Worm (Caenorhabditis elegans) whole organism, young adult: ENCODE results near the gene Y57E12AR.1.

ENCODE experiments used
- C06A6.2 ChIP-seq: fragments of 200-800 bp; sonication (Bioruptor generic); conservative IDR thresholded peaks from 2 replicates; pipeline ENCODE4 v1.3.6; 2022; ENCODE audit warnings: missing genetic modification characterization, missing compliant biosample characterization
- F10E7.11 ChIP-seq: sonication (generic microtip); optimal IDR thresholded peaks from 2 replicates; lab custom pipeline; 2017; ENCODE audit warnings: mild to moderate bottlenecking, missing genetic modification characterization, moderate library complexity, missing compliant biosample characterization
- F33H1.4 ChIP-seq: fragments of 200-800 bp; sonication (Bioruptor generic); IDR thresholded peaks from 2 replicates; pipeline ENCODE4 v1.3.6; 2022; ENCODE audit warnings: missing genetic modification reagents, missing genetic modification characterization, missing compliant biosample characterization
- T07F8.4 ChIP-seq: sonication (generic microtip); optimal IDR thresholded peaks from 2 replicates; lab custom pipeline; 2016; ENCODE audit warnings: mild to moderate bottlenecking, missing genetic modification characterization, moderate library complexity, missing compliant biosample characterization
- T26A5.8 ChIP-seq: sonication (generic microtip); optimal IDR thresholded peaks from 2 replicates; lab custom pipeline; 2016; ENCODE audit warnings: missing genetic modification characterization, missing compliant biosample characterization
- Y79H2A.3 ChIP-seq: fragments of 200-800 bp; sonication (Bioruptor generic); conservative IDR thresholded peaks from 2 replicates; pipeline ENCODE4 v1.3.6; 2022; ENCODE audit warnings: missing genetic modification reagents, missing genetic modification characterization, missing compliant biosample characterization
- ama-1 ChIP-seq, 3 experiments: fragments of 150-350 bp in 1 of 3; sonication (generic microtip) in 2 of 3; optimal IDR thresholded peaks; 2 replicates each; lab custom pipeline; 2014 to 2018; ENCODE audit warnings: missing biosample characterization in 2 of 3, missing genetic modification characterization in 2 of 3, missing genetic modification reagents in 2 of 3
- aptf-2 ChIP-seq: fragments of 200-800 bp; sonication (Bioruptor generic); conservative IDR thresholded peaks from 2 replicates; pipeline ENCODE4 v1.3.6; 2022; ENCODE audit warnings: missing genetic modification reagents, missing genetic modification characterization, missing compliant biosample characterization
- aptf-3 ChIP-seq: fragments of 200-800 bp; sonication (Bioruptor generic); IDR thresholded peaks from 2 replicates; pipeline ENCODE4 v1.3.6; 2022; ENCODE audit warnings: missing genetic modification characterization, missing compliant biosample characterization
- ceh-27 ChIP-seq: fragments of 200-800 bp; sonication (Bioruptor generic); optimal IDR thresholded peaks from 2 replicates; lab custom pipeline; 2018; ENCODE audit warnings: mild to moderate bottlenecking, missing genetic modification characterization, moderate library complexity, missing compliant biosample characterization
- ceh-40 ChIP-seq: fragments of 200-800 bp; sonication (Bioruptor generic); IDR thresholded peaks from 2 replicates; pipeline ENCODE4 v1.3.6; 2022; ENCODE audit warnings: missing genetic modification characterization, missing compliant biosample characterization
- die-1 ChIP-seq: sonication (generic microtip); optimal IDR thresholded peaks from 2 replicates; lab custom pipeline; 2016; ENCODE audit warnings: missing genotype, mild to moderate bottlenecking, missing genetic modification characterization, missing compliant biosample characterization
- dox-1 ChIP-seq: fragments of 200-800 bp; sonication (Bioruptor generic); IDR thresholded peaks from 2 replicates; pipeline ENCODE4 v1.3.6; 2022; ENCODE audit warnings: missing genetic modification reagents, missing genetic modification characterization, missing compliant biosample characterization
- efl-1 ChIP-seq: fragments of 150-350 bp; optimal IDR thresholded peaks from 2 replicates; lab custom pipeline; 2014; ENCODE audit warnings: missing biosample characterization, missing genetic modification reagents, missing genetic modification characterization
- egl-18 ChIP-seq: fragments of 200-800 bp; sonication (Bioruptor generic); IDR thresholded peaks from 2 replicates; pipeline ENCODE4 v1.3.6; 2022; ENCODE audit warnings: missing genetic modification reagents, missing genetic modification characterization, missing compliant biosample characterization
- fkh-3 ChIP-seq: sonication (generic microtip); optimal IDR thresholded peaks from 2 replicates; lab custom pipeline; 2016; ENCODE audit warnings: mild to moderate bottlenecking, missing genetic modification characterization, missing compliant biosample characterization
- hmg-1.2 ChIP-seq: fragments of 200-800 bp; sonication (Bioruptor generic); IDR thresholded peaks from 2 replicates; pipeline ENCODE4 v1.3.6; 2022; ENCODE audit warnings: missing genetic modification reagents, missing genetic modification characterization, missing compliant biosample characterization
- hmg-20 ChIP-seq: fragments of 200-800 bp; sonication (Bioruptor generic); IDR thresholded peaks from 2 replicates; pipeline ENCODE4 v1.3.6; 2022; ENCODE audit warnings: missing genetic modification reagents, missing genetic modification characterization, missing compliant biosample characterization
- lin-54 ChIP-seq: fragments of 200-800 bp; sonication (Bioruptor generic); optimal IDR thresholded peaks from 2 replicates; lab custom pipeline; 2018; ENCODE audit warnings: mild to moderate bottlenecking, missing genetic modification characterization, missing compliant biosample characterization
- madf-8 ChIP-seq: fragments of 200-800 bp; sonication (Bioruptor generic); conservative IDR thresholded peaks from 2 replicates; pipeline ENCODE4 v1.3.6; 2022; ENCODE audit warnings: missing genetic modification reagents, missing genetic modification characterization, missing compliant biosample characterization
- mcd-1 ChIP-seq: fragments of 200-800 bp; sonication (Bioruptor generic); IDR thresholded peaks from 2 replicates; pipeline ENCODE4 v1.3.6; 2022; ENCODE audit warnings: missing genetic modification reagents, missing genetic modification characterization, missing compliant biosample characterization
- nfya-2 ChIP-seq: fragments of 200-800 bp; sonication (Bioruptor generic); IDR thresholded peaks from 2 replicates; pipeline ENCODE4 v1.3.6; 2022; ENCODE audit warnings: missing genetic modification reagents, missing genetic modification characterization, missing compliant biosample characterization
- nfyb-1 ChIP-seq: fragments of 200-800 bp; sonication (Bioruptor generic); IDR thresholded peaks from 2 replicates; pipeline ENCODE4 v1.3.6; 2022; ENCODE audit warnings: missing genetic modification reagents, missing genetic modification characterization, missing compliant biosample characterization
- nhr-90 ChIP-seq: sonication (generic microtip); optimal IDR thresholded peaks from 2 replicates; lab custom pipeline; 2016; ENCODE audit warnings: missing genotype, mild to moderate bottlenecking, missing genetic modification characterization, missing compliant biosample characterization
- pha-4 ChIP-seq: fragments of 150-350 bp; sonication (generic microtip); optimal IDR thresholded peaks from 2 replicates; lab custom pipeline; 2014; ENCODE audit warnings: missing biosample characterization, missing genetic modification reagents, missing genetic modification characterization
- sdz-38 ChIP-seq: sonication (generic microtip); optimal IDR thresholded peaks from 2 replicates; lab custom pipeline; 2016; ENCODE audit warnings: missing genotype, missing genetic modification characterization, missing compliant biosample characterization
- sea-2 ChIP-seq: fragments of 200-800 bp; sonication (Bioruptor generic); IDR thresholded peaks from 2 replicates; pipeline ENCODE4 v1.3.6; 2022; ENCODE audit warnings: missing genetic modification characterization, missing compliant biosample characterization
- snpc-4 ChIP-seq, 5 experiments: fragments of 150-350 bp in 1 of 5; sonication (generic microtip) in 4 of 5; optimal IDR thresholded peaks; 2 replicates each; lab custom pipeline; 2014 to 2018; ENCODE audit warnings: missing genetic modification characterization in 5 of 5, missing biosample characterization in 3 of 5, antibody characterized with exemption in 2 of 5, mild to moderate bottlenecking in 2 of 5, missing compliant biosample characterization in 2 of 5, missing genotype in 2 of 5, moderate library complexity in 2 of 5, missing genetic modification reagents in 1 of 5
- somi-1 ChIP-seq: fragments of 200-800 bp; sonication (Bioruptor generic); optimal IDR thresholded peaks from 2 replicates; lab custom pipeline; 2018; ENCODE audit warnings: mild to moderate bottlenecking, missing genetic modification characterization, missing compliant biosample characterization
- tlf-1 ChIP-seq: fragments of 200-800 bp; sonication (Bioruptor generic); optimal IDR thresholded peaks from 2 replicates; lab custom pipeline; 2018; ENCODE audit warnings: mild to moderate bottlenecking, missing genetic modification characterization, missing compliant biosample characterization
- unc-62 ChIP-seq: fragments of 150-350 bp; optimal IDR thresholded peaks from 2 replicates; lab custom pipeline; 2014; ENCODE audit warnings: missing biosample characterization, missing genetic modification reagents, missing genetic modification characterization
- zfh-2 ChIP-seq: fragments of 200-800 bp; sonication (Bioruptor generic); conservative IDR thresholded peaks from 2 replicates; pipeline ENCODE4 v1.3.6; 2022; ENCODE audit warnings: missing genetic modification reagents, missing genetic modification characterization, missing compliant biosample characterization
- ztf-18 ChIP-seq: sonication (generic microtip); optimal IDR thresholded peaks from 2 replicates; lab custom pipeline; 2016; ENCODE audit warnings: missing genotype, mild to moderate bottlenecking, missing genetic modification characterization, missing compliant biosample characterization
- ztf-28 ChIP-seq: fragments of 200-800 bp; sonication (Bioruptor generic); IDR thresholded peaks from 2 replicates; pipeline ENCODE4 v1.3.6; 2022; ENCODE audit warnings: missing genetic modification reagents, missing genetic modification characterization, missing compliant biosample characterization

The Y57E12AR.1 gene

ce11 chrV:7021772-7022171 is 43.4 kb downstream of the Y57E12AR.1 start, which contains the start of gene F20A1.4:
TSS of gene F20A1.4 (minus strand) at chrV:7021872.
- TF ChIP-seq zfh-2 (no peak), mcd-1 (no peak), nfyb-1 (no peak), C06A6.2 (GFP tag; lab: Robert Waterston, UW) (no peak), efl-1 (no peak), ztf-18 (tag; lab: Kevin White, UChicago) (no peak), somi-1 (GFP tag; lab: Kevin White, UChicago) (no peak), fkh-3 (no peak), dox-1 (GFP tag; lab: Robert Waterston, UW) (no peak), die-1 (tag; lab: Kevin White, UChicago) (no peak), unc-62 (GFP tag; lab: Kevin White, UChicago) (no peak), T07F8.4 (tag; lab: Kevin White, UChicago) (no peak), egl-18 (GFP tag; lab: Robert Waterston, UW) (no peak), ztf-28 (GFP tag; lab: Robert Waterston, UW) (no peak), F10E7.11 (tag; lab: Kevin White, UChicago) (no peak), nhr-90 (tag; lab: Kevin White, UChicago) (no peak), Y79H2A.3 (GFP tag; lab: Robert Waterston, UW) (no peak), sea-2 (no peak), tlf-1 (GFP tag; lab: Kevin White, UChicago) (no peak)

- no peak for TF ChIP-seq ceh-40
- TF ChIP-seq nfya-2 (GFP tag; lab: Robert Waterston, UW), result no peak
These were observed 48.1 kb downstream of the Y57E12AR.1 start, which contains the start of gene srsx-32 for ce11 chrV:7017059-7017458. TSS of gene srsx-32 (plus strand) at chrV:7017359.

- TF ChIP-seq zfh-2 (no peak), ama-1 (optimal IDR thresholded peaks at IDR 0.05; lab: Kevin White, UChicago) (no peak), ama-1 (GFP tag; optimal IDR thresholded peaks at IDR 0.05; lab: Kevin White, UChicago) (no peak), ceh-27 (GFP tag; lab: Kevin White, UChicago) (no peak), aptf-2 (no peak), pha-4 (tag; lab: Kevin White, UChicago) (no peak), hmg-20 (GFP tag; lab: Robert Waterston, UW) (no peak), lin-54 (GFP tag; lab: Kevin White, UChicago) (no peak), F33H1.4 (GFP tag; lab: Robert Waterston, UW) (no peak), snpc-4 (GFP tag; optimal IDR thresholded peaks at IDR 0.05; lab: Kevin White, UChicago) (no peak), snpc-4 (tag; optimal IDR thresholded peaks at IDR 0.05; lab: Kevin White, UChicago) (no peak), sdz-38 (no peak), T26A5.8 (tag; lab: Kevin White, UChicago) (no peak), hmg-1.2 (GFP tag; lab: Robert Waterston, UW) (no peak), madf-8 (no peak), aptf-3 (GFP tag; lab: Robert Waterston, UW) (no peak)
These were observed 49.3 kb downstream of the Y57E12AR.1 start, which contains the start of gene C33G8.13 for ce11 chrV:7015872-7016271. TSS of gene C33G8.13 (minus strand) at chrV:7015972.
